Worm (Caenorhabditis elegans) whole organism, L3 larva: ENCODE results near the gene T26H5.9.

Experiments used
- R02D3.7 ChIP-seq: fragments of 150-350 bp; optimal IDR thresholded peaks from 2 replicates; lab custom pipeline; 2014; ENCODE audit warnings: missing biosample characterization, missing genetic modification characterization
- ZK546.5 ChIP-seq: sonication (generic microtip); optimal IDR thresholded peaks from 2 replicates; lab custom pipeline; 2017; ENCODE audit warnings: missing biosample characterization, missing genetic modification characterization
- aly-2 ChIP-seq: fragments of 150-350 bp; optimal IDR thresholded peaks from 2 replicates; lab custom pipeline; 2014; ENCODE audit warnings: missing biosample characterization, missing genetic modification characterization
- ceh-9 ChIP-seq: sonication (generic microtip); optimal IDR thresholded peaks from 2 replicates; lab custom pipeline; 2018; ENCODE audit warnings: missing biosample characterization, missing genetic modification characterization
- daf-12 ChIP-seq: fragments of 150-350 bp; optimal IDR thresholded peaks from 2 replicates; lab custom pipeline; 2014; ENCODE audit warnings: missing biosample characterization, missing genetic modification reagents, missing genetic modification characterization
- elt-1 ChIP-seq: fragments of 150-350 bp; optimal IDR thresholded peaks from 2 replicates; lab custom pipeline; 2014; ENCODE audit warnings: missing biosample characterization, missing genetic modification characterization
- elt-2 ChIP-seq: sonication (generic microtip); optimal IDR thresholded peaks from 2 replicates; lab custom pipeline; 2016; ENCODE audit warnings: missing genetic modification reagents, mild to moderate bottlenecking, missing genetic modification characterization, missing compliant biosample characterization
- elt-3 ChIP-seq, 3 experiments: fragments of 150-350 bp in 1 of 3; sonication (generic microtip) in 2 of 3; optimal IDR thresholded peaks; 2 replicates in 2 of 3; 4 replicates in 1 of 3; lab custom pipeline; 2014 to 2017; ENCODE audit warnings: missing biosample characterization in 3 of 3, missing genetic modification characterization in 3 of 3
- eor-1 ChIP-seq, 2 experiments: fragments of 150-350 bp; optimal IDR thresholded peaks; 2 replicates each; lab custom pipeline; 2014 to 2018; ENCODE audit warnings: missing biosample characterization in 2 of 2, missing genetic modification characterization in 2 of 2
- fkh-10 ChIP-seq: sonication (generic microtip); optimal IDR thresholded peaks from 2 replicates; lab custom pipeline; 2017; ENCODE audit warnings: missing biosample characterization, missing genetic modification reagents, missing genetic modification characterization
- fkh-2 ChIP-seq: fragments of 150-350 bp; optimal IDR thresholded peaks from 2 replicates; lab custom pipeline; 2014; ENCODE audit warnings: missing biosample characterization, missing genetic modification reagents, missing genetic modification characterization
- fos-1 ChIP-seq: fragments of 150-350 bp; optimal IDR thresholded peaks from 2 replicates; lab custom pipeline; 2014; ENCODE audit warnings: missing biosample characterization, missing genetic modification characterization
- hmg-11 ChIP-seq: sonication (generic microtip); optimal IDR thresholded peaks from 2 replicates; lab custom pipeline; 2016; ENCODE audit warnings: missing genetic modification characterization, missing compliant biosample characterization
- jun-1 ChIP-seq: fragments of 150-350 bp; optimal IDR thresholded peaks from 2 replicates; lab custom pipeline; 2014; ENCODE audit warnings: missing biosample characterization, missing genetic modification reagents, missing genetic modification characterization
- lin-15B ChIP-seq: fragments of 150-350 bp; optimal IDR thresholded peaks from 2 replicates; lab custom pipeline; 2014; ENCODE audit warnings: missing biosample characterization, missing genetic modification characterization
- lin-39 ChIP-seq: fragments of 150-350 bp; optimal IDR thresholded peaks from 2 replicates; lab custom pipeline; 2018; ENCODE audit warnings: missing biosample characterization, missing genetic modification reagents, missing genetic modification characterization
- lsy-12 ChIP-seq: sonication (generic microtip); optimal IDR thresholded peaks from 2 replicates; lab custom pipeline; 2016; ENCODE audit warnings: mild to moderate bottlenecking, missing genetic modification characterization, missing compliant biosample characterization
- nfya-1 ChIP-seq: sonication (generic microtip); optimal IDR thresholded peaks from 2 replicates; lab custom pipeline; 2017; ENCODE audit warnings: missing genetic modification characterization, mild to moderate bottlenecking, missing compliant biosample characterization, antibody characterized with exemption, moderate library complexity; ENCODE audit not compliant: insufficient read depth
- nhr-11 ChIP-seq: fragments of 150-350 bp; optimal IDR thresholded peaks from 2 replicates; lab custom pipeline; 2014; ENCODE audit warnings: missing biosample characterization, missing genetic modification characterization
- nhr-12 ChIP-seq: fragments of 150-350 bp; optimal IDR thresholded peaks from 2 replicates; lab custom pipeline; 2014; ENCODE audit warnings: missing biosample characterization, missing genetic modification characterization
- nhr-23 ChIP-seq: fragments of 150-350 bp; optimal IDR thresholded peaks from 2 replicates; lab custom pipeline; 2014; ENCODE audit warnings: missing biosample characterization, missing genetic modification reagents, missing genetic modification characterization
- nhr-237 ChIP-seq: fragments of 150-350 bp; optimal IDR thresholded peaks from 2 replicates; lab custom pipeline; 2014; ENCODE audit warnings: missing biosample characterization, missing genetic modification characterization
- nhr-25 ChIP-seq: sonication (generic microtip); optimal IDR thresholded peaks from 2 replicates; lab custom pipeline; 2017; ENCODE audit warnings: missing biosample characterization, missing genetic modification characterization
- nhr-28 ChIP-seq: fragments of 150-350 bp; optimal IDR thresholded peaks from 2 replicates; lab custom pipeline; 2014; ENCODE audit warnings: missing biosample characterization, missing genetic modification characterization
- nhr-76 ChIP-seq: fragments of 150-350 bp; sonication (generic microtip); optimal IDR thresholded peaks from 5 replicates; lab custom pipeline; 2014; ENCODE audit warnings: missing biosample characterization, missing genetic modification characterization
- pha-4 ChIP-seq: fragments of 150-350 bp; optimal IDR thresholded peaks from 2 replicates; lab custom pipeline; 2014; ENCODE audit warnings: missing biosample characterization, missing genetic modification reagents, missing genetic modification characterization
- pqm-1 ChIP-seq: fragments of 150-350 bp; optimal IDR thresholded peaks from 2 replicates; lab custom pipeline; 2017; ENCODE audit warnings: missing biosample characterization, missing genetic modification characterization, inconsistent platforms
- sea-2 ChIP-seq: fragments of 150-350 bp; sonication (generic microtip); optimal IDR thresholded peaks from 4 replicates; lab custom pipeline; 2014; ENCODE audit warnings: missing biosample characterization, missing genetic modification reagents, missing genetic modification characterization
- skn-1 ChIP-seq: fragments of 150-350 bp; optimal IDR thresholded peaks from 2 replicates; lab custom pipeline; 2014; ENCODE audit warnings: missing biosample characterization, missing genetic modification characterization
- tbx-2 ChIP-seq: sonication (generic microtip); optimal IDR thresholded peaks from 2 replicates; lab custom pipeline; 2016; ENCODE audit warnings: mild to moderate bottlenecking, missing genetic modification characterization, missing compliant biosample characterization
- unc-62 ChIP-seq: fragments of 150-350 bp; sonication (generic microtip); optimal IDR thresholded peaks from 4 replicates; lab custom pipeline; 2014; ENCODE audit warnings: missing biosample characterization, missing genetic modification reagents, missing genetic modification characterization
- zag-1 ChIP-seq: fragments of 150-350 bp; optimal IDR thresholded peaks from 2 replicates; lab custom pipeline; 2014; ENCODE audit warnings: missing biosample characterization, missing genetic modification characterization
- ztf-11 ChIP-seq: fragments of 150-350 bp; optimal IDR thresholded peaks from 2 replicates; lab custom pipeline; 2014; ENCODE audit warnings: missing biosample characterization, missing genetic modification characterization
- ztf-4 ChIP-seq: fragments of 150-350 bp; optimal IDR thresholded peaks from 2 replicates; lab custom pipeline; 2014; ENCODE audit warnings: missing biosample characterization, missing genetic modification characterization

The T26H5.9 gene

DNA sequence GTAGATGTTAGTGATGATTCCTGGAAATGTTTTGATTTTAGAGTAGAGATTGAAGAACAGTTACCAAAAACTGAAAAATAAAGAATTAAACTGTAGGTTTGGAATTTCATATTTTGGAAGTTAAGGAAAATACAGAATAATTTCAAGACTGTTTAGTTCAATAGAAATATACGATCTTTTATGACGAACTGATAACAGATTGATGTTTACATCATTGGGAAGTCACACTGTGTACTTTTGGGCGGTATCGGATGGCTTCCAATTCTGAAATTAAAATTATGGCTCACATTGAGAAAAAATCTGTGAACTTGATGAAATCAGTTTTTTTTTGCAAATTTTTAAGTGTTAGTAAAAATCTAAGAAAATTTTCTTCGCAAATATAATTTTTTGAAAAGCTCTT, 12.3 kb upstream of the T26H5.9 start, which contains the start of gene T26H5.8:
T26H5.8 (minus strand) TSS at position 270 of the 400 bp plus-strand sequence.
- TF ChIP-seq elt-2 (tag; lab: Kevin White, UChicago) (peak; percentile 56), hmg-11 (tag; lab: Kevin White, UChicago) (no peak), pqm-1 (tag; lab: Kevin White, UChicago) (peak; percentile 86), pha-4 (tag; lab: Kevin White, UChicago) (peak; percentile 90), ZK546.5 (no peak)

DNA sequence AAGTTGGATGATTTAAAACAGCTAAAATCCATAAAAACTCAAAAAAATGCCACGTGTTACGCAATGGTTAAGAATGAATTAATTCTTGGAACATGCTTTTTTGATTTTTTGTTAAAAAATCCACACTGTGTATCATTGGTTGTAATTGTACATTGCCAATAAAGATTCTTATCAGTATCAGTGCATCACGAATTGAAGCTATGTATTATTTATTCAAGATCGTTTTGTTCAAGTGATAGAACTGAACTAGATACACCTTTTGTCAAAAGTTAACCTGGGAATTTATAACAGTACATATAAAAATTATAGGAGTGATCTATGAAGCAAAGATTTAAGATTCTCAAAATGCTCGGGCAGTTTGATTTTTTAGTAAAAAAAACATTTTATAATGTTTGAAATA, 10.1 kb upstream of the T26H5.9 start:
- TF ChIP-seq elt-2 (tag; lab: Kevin White, UChicago) (peak; percentile 37), pqm-1 (tag; lab: Kevin White, UChicago) (peak; percentile 62), pha-4 (tag; lab: Kevin White, UChicago) (peak; percentile 39), nhr-28 (no peak)

DNA sequence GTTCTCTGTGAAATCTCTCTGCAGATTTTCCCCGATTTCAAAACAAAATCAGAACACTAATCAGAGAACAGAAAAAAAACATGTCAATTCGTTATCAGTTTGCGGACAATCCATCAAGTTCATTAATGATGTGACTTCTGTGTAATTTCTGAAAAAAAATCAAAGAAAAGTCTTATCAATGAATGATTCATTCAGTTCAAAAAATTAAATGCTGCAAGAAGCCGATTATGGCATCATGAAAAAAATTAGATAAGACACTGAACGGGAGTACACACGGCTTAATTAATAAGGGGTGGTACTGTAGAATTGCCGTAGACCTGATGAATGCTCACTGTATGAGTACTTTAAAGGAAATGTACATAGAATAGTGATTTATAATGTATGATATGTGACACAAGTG, 8.6 kb upstream of the T26H5.9 start:
- TF ChIP-seq elt-3 (tag; optimal IDR thresholded peaks at IDR 0.05; lab: Kevin White, UChicago) (no peak), jun-1 (tag; lab: Kevin White, UChicago) (peak; percentile 46), elt-1 (tag; lab: Kevin White, UChicago) (no peak), pqm-1 (tag; lab: Kevin White, UChicago) (peak; percentile 98), zag-1 (tag; lab: Kevin White, UChicago) (no peak), ceh-9 (tag; lab: Kevin White, UChicago) (no peak), elt-2 (tag; lab: Kevin White, UChicago) (peak; percentile 90), ztf-4 (tag; lab: Kevin White, UChicago) (no peak)

DNA sequence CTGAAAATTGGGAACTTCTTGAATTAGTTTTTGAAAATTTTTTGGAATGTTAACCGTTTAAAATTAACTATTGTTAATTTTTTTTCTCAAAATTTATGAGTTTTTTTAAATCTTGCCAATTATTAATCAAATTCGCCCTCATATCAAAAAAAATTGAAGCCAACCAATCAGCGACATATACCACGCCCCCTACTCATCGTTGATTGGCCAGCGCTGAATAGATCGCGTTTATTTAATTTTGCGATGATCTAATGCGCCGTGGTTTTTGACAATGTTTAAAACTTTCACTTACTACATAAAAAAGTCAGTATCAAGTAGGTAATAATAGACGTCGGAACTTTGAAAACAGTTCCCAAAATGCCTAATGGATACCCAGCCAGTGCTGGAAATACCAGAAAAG, 2.3 kb upstream of the T26H5.9 start:
- TF ChIP-seq nhr-12 (tag; lab: Kevin White, UChicago) (no peak), daf-12 (tag; lab: Kevin White, UChicago) (no peak), nhr-25 (tag; lab: Kevin White, UChicago) (no peak), unc-62 (no peak), nfya-1 (tag; lab: Kevin White, UChicago) (peak; percentile 62), ztf-11 (tag; lab: Kevin White, UChicago) (no peak), nhr-23 (no peak), elt-3 (tag; optimal IDR thresholded peaks at IDR 0.05; lab: Kevin White, UChicago) (no peak)

DNA sequence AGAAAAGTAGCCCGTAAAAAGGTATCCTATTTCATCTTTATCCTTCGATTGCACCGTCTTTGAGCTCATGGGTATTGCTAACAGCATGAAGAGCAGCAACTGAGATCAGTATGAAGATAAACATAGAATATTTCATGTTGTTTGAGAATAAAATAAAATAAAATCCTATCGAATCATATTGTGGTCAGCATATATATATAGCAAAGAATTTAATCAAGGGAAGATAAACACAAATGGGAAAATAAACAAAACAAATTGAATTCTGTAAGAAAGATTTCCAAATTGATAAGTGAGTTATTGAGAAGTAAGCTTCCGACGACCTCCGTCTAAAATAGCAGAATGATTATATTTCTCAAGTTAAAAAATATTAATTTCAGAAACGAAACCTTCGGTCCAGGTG, 1.0 kb upstream of the T26H5.9 start, which contains the start of gene T26H5.10:
T26H5.10 (minus strand) TSS at position 101 of the 400 bp plus-strand sequence.
- no peak for TF ChIP-seq ZK546.5
- no peak for TF ChIP-seq nhr-237 (tag; lab: Kevin White, UChicago)
- TF ChIP-seq nhr-12 (tag; lab: Kevin White, UChicago): no peak
- TF ChIP-seq skn-1: no peak
- no peak for TF ChIP-seq fos-1 (tag; lab: Kevin White, UChicago)
- TF ChIP-seq unc-62: no peak
- TF ChIP-seq nfya-1 (tag; lab: Kevin White, UChicago): no peak
- no peak for TF ChIP-seq zag-1 (tag; lab: Kevin White, UChicago)
- TF ChIP-seq lsy-12 (tag; lab: Kevin White, UChicago): no peak
- no peak for TF ChIP-seq lin-15B (tag; lab: Kevin White, UChicago)
- no peak for TF ChIP-seq fkh-2
- TF ChIP-seq nhr-76: no peak
- TF ChIP-seq jun-1 (tag; lab: Kevin White, UChicago): no peak

DNA sequence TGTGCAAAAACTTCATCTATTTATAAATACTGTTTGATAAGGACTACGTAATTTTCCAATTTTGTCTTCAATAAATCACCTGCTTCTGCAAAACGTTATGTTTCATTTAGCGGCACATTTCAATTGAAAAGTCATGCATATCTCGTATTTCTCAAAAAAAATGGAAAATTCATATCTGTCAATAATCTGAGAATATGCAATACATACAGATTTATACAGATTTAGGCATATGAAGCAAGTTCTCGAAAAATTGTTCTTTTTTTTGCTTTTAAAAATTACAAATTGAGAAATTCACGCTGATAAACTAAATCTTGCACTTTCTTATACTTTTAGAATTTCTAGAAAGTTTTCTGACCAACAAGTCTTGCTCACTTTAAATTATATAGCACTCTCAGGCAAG, 528 bp upstream of the T26H5.9 start, which contains the start of gene T26H5.11:
T26H5.11 (minus strand) TSS at position 101 of the 400 bp plus-strand sequence.
- TF ChIP-seq skn-1: no peak
- TF ChIP-seq pqm-1 (tag; lab: Kevin White, UChicago): no peak
- TF ChIP-seq nhr-23: no peak
- TF ChIP-seq nhr-28: no peak
- no peak for TF ChIP-seq elt-2 (tag; lab: Kevin White, UChicago)
- TF ChIP-seq zag-1 (tag; lab: Kevin White, UChicago): no peak
- TF ChIP-seq R02D3.7 (tag; lab: Kevin White, UChicago): no peak
- no peak for TF ChIP-seq nhr-76
- TF ChIP-seq aly-2: no peak
- TF ChIP-seq ztf-4 (tag; lab: Kevin White, UChicago): no peak
- TF ChIP-seq ZK546.5: no peak
- TF ChIP-seq nhr-11: no peak
- TF ChIP-seq eor-1 (tag; optimal IDR thresholded peaks at IDR 0.05; lab: Kevin White, UChicago): no peak
- no peak for TF ChIP-seq lin-39 (tag; lab: Kevin White, UChicago)
- TF ChIP-seq fkh-10 (GFP tag; lab: Kevin White, UChicago): no peak
- TF ChIP-seq fkh-2: no peak
- no peak for TF ChIP-seq nfya-1 (tag; lab: Kevin White, UChicago)
- no peak for TF ChIP-seq sea-2 (GFP tag; lab: Kevin White, UChicago)
- no peak for TF ChIP-seq lin-15B (tag; lab: Kevin White, UChicago)
- no peak for TF ChIP-seq tbx-2 (tag; lab: Kevin White, UChicago)
